Worm (Caenorhabditis elegans) whole organism, L2 larva: ENCODE measurements around the gene trxr-1.

Source experiments
- fos-1 ChIP-seq: fragments of 150-350 bp; optimal IDR thresholded peaks from 2 replicates; lab custom pipeline; 2014; ENCODE audit warnings: missing biosample characterization, missing genetic modification characterization
- skn-1 ChIP-seq: sonication (generic microtip); optimal IDR thresholded peaks from 2 replicates; lab custom pipeline; 2017; ENCODE audit warnings: missing biosample characterization, missing genetic modification characterization

DNA sequence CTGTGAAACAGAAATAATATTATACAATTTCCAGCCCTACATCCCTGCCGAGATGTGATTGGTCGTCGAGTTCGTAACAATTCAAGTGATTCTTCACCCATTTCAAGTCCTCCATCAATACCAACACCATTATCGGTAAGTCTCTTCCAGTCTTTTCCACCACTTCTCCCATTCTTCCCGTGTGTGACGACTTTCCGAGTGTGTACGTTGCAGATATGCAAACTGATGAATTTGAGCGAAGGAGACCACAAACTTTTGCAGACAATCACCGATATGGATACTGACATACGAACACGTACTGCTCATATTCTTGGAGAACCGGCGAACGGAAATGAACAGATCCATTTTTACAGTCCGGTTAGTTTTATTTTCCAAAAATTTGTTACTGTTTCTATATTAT is 39.8 kb downstream of the trxr-1 start:
- TF ChIP-seq skn-1 (tag; lab: Kevin White, UChicago) (no peak), fos-1 (tag; lab: Kevin White, UChicago) (no peak)
